Worm (Caenorhabditis elegans): Measurements from ENCODE around the gene srd-12.

The srd-12 gene

ce11 chrIV:5653649-5654048 is 23.6 kb upstream of the srd-12 start, which contains the start of gene clec-178:
Gene clec-178, plus strand, starts transcription at chrIV:5653949.
- TF ChIP-seq flt-1 (GFP tag; IDR thresholded peaks at IDR 0.05) (no peak), tab-1 (GFP tag; IDR thresholded peaks at IDR 0.05) (no peak), ref-1 (GFP tag; conservative IDR thresholded peaks at IDR 0.05) (no peak), ztf-29 (GFP tag; IDR thresholded peaks at IDR 0.05) (no peak), cog-1 (tag; optimal IDR thresholded peaks at IDR 0.05) (no peak), ztf-23 (GFP tag; IDR thresholded peaks at IDR 0.05) (no peak), med-1 (GFP tag; optimal IDR thresholded peaks at IDR 0.05; ENCODE audit: insufficient read depth) (no peak), klf-2 (GFP tag; conservative IDR thresholded peaks at IDR 0.05) (no peak), T22C8.4 (GFP tag; IDR thresholded peaks at IDR 0.05) (no peak)

ce11 chrIV:5652811-5653483 is 22.9 kb upstream of the srd-12 start:
- TF ChIP-seq tab-1 (GFP tag; IDR thresholded peaks at IDR 0.05) (no peak), ztf-23 (GFP tag; IDR thresholded peaks at IDR 0.05) (no peak), klf-2 (GFP tag; conservative IDR thresholded peaks at IDR 0.05) (no peak), ztf-29 (GFP tag; IDR thresholded peaks at IDR 0.05) (no peak), cog-1 (tag; optimal IDR thresholded peaks at IDR 0.05) (no peak), ref-1 (GFP tag; conservative IDR thresholded peaks at IDR 0.05) (no peak)

ce11 chrIV:5650761-5651332 is 20.8 kb upstream of the srd-12 start:
- TF ChIP-seq ztf-29 (GFP tag; IDR thresholded peaks at IDR 0.05) (no peak), ztf-23 (GFP tag; IDR thresholded peaks at IDR 0.05) (no peak), cog-1 (tag; optimal IDR thresholded peaks at IDR 0.05) (no peak), flt-1 (GFP tag; IDR thresholded peaks at IDR 0.05) (no peak), tab-1 (GFP tag; IDR thresholded peaks at IDR 0.05) (no peak), T22C8.4 (GFP tag; IDR thresholded peaks at IDR 0.05) (no peak), ref-1 (GFP tag; conservative IDR thresholded peaks at IDR 0.05) (no peak), med-1 (GFP tag; optimal IDR thresholded peaks at IDR 0.05; ENCODE audit: insufficient read depth) (no peak), klf-2 (GFP tag; conservative IDR thresholded peaks at IDR 0.05) (no peak)

ce11 chrIV:5649073-5649583 is 19.1 kb upstream of the srd-12 start, which contains the start of gene csn-5:
Gene csn-5, plus strand, starts transcription at chrIV:5649533.
- TF ChIP-seq tab-1 (GFP tag; IDR thresholded peaks at IDR 0.05): no peak
- TF ChIP-seq ref-1 (GFP tag; conservative IDR thresholded peaks at IDR 0.05): no peak
- TF ChIP-seq ztf-29 (GFP tag; IDR thresholded peaks at IDR 0.05): no peak
- TF ChIP-seq klf-2 (GFP tag; conservative IDR thresholded peaks at IDR 0.05): no peak
- TF ChIP-seq med-1 (GFP tag; optimal IDR thresholded peaks at IDR 0.05; ENCODE audit: insufficient read depth): no peak
- TF ChIP-seq cog-1 (tag; optimal IDR thresholded peaks at IDR 0.05): no peak
- no peak for TF ChIP-seq flt-1 (GFP tag; IDR thresholded peaks at IDR 0.05)
- no peak for TF ChIP-seq ztf-23 (GFP tag; IDR thresholded peaks at IDR 0.05)
- TF ChIP-seq T22C8.4 (GFP tag; IDR thresholded peaks at IDR 0.05): no peak

- no peak for TF ChIP-seq klf-2 (GFP tag; conservative IDR thresholded peaks at IDR 0.05)
- TF ChIP-seq ztf-29 (GFP tag; IDR thresholded peaks at IDR 0.05): no peak
- TF ChIP-seq ref-1 (GFP tag; conservative IDR thresholded peaks at IDR 0.05): no peak
- TF ChIP-seq cog-1 (tag; optimal IDR thresholded peaks at IDR 0.05): no peak
- TF ChIP-seq T22C8.4 (GFP tag; IDR thresholded peaks at IDR 0.05): no peak
- TF ChIP-seq ztf-23 (GFP tag; IDR thresholded peaks at IDR 0.05): no peak
- TF ChIP-seq med-1 (GFP tag; optimal IDR thresholded peaks at IDR 0.05; ENCODE audit: insufficient read depth): no peak
- TF ChIP-seq flt-1 (GFP tag; IDR thresholded peaks at IDR 0.05): no peak
- no peak for TF ChIP-seq tab-1 (GFP tag; IDR thresholded peaks at IDR 0.05)
Measured at ce11 chrIV:5645514-5646052, 15.5 kb upstream of the srd-12 start, which contains the start of the genes srd-8 and B0547.2. Gene srd-8, minus strand, starts transcription at chrIV:5645614. Gene B0547.2, plus strand, starts transcription at chrIV:5646002.

DNA sequence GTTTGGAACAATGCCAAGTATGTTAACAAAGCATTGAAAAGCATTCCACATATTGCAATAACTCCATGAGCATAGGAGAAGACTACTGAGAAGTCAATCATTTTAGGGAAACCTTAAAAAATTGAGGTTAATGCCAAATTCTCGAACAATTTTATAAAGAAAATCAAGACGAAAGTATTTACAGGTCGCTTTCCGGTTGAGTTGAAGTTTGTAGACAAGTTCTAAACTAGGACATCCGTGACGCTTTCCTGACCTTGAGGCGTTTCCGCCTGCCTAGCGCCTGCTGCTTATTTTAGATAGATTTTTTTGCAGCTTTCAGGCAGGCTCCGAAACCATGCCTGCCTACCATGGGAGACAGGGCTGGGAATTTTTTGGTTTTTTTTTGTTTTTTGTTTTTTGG is 5.5 kb upstream of the srd-12 start, which contains the start of gene srd-13:
srd-13 (minus strand) TSS at position 101 of the 400 bp plus-strand sequence.
- no peak for TF ChIP-seq med-1 (GFP tag; optimal IDR thresholded peaks at IDR 0.05; ENCODE audit: insufficient read depth)
- TF ChIP-seq cog-1 (tag; optimal IDR thresholded peaks at IDR 0.05): no peak
- TF ChIP-seq T22C8.4 (GFP tag; IDR thresholded peaks at IDR 0.05): no peak
- no peak for TF ChIP-seq tab-1 (GFP tag; IDR thresholded peaks at IDR 0.05)
- TF ChIP-seq flt-1 (GFP tag; IDR thresholded peaks at IDR 0.05): no peak
- TF ChIP-seq ztf-23 (GFP tag; IDR thresholded peaks at IDR 0.05): no peak
- TF ChIP-seq klf-2 (GFP tag; conservative IDR thresholded peaks at IDR 0.05): no peak
- TF ChIP-seq ref-1 (GFP tag; conservative IDR thresholded peaks at IDR 0.05): no peak
- no peak for TF ChIP-seq ztf-29 (GFP tag; IDR thresholded peaks at IDR 0.05)

- TF ChIP-seq ztf-23 (GFP tag; IDR thresholded peaks at IDR 0.05) (no peak), cog-1 (tag; optimal IDR thresholded peaks at IDR 0.05) (no peak), tab-1 (GFP tag; IDR thresholded peaks at IDR 0.05) (no peak), med-1 (GFP tag; optimal IDR thresholded peaks at IDR 0.05; ENCODE audit: insufficient read depth) (no peak), ref-1 (GFP tag; conservative IDR thresholded peaks at IDR 0.05) (no peak), T22C8.4 (GFP tag; IDR thresholded peaks at IDR 0.05) (no peak), flt-1 (GFP tag; IDR thresholded peaks at IDR 0.05) (no peak), klf-2 (GFP tag; conservative IDR thresholded peaks at IDR 0.05) (no peak), ztf-29 (GFP tag; IDR thresholded peaks at IDR 0.05) (no peak)
Measured at ce11 chrIV:5632536-5632935, 2.5 kb upstream of the srd-12 start.

DNA sequence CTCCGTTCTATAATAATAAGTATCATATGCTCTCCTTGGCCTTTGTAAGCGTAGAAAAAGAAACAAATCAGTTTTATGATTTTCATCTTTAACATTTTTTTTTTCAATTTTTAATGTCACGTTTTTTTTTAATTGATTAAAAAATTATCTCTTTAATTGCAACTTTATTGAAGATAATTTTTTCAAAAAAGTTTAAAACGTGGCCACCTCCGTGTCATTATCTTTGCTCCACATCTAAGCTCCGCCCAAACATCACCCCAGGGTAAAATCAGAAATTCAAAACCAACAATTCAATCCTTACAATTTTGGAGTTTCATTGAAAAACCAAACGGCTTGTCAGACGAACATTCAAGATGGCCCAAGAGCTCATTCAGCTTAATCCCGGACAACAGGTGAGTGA is 1.6 kb upstream of the srd-12 start, which contains the start of gene ttbk-8.2:
ttbk-8.2 (plus strand) TSS at position 301 of the 400 bp plus-strand sequence.
- TF ChIP-seq ztf-29 (GFP tag; IDR thresholded peaks at IDR 0.05) (no peak), flt-1 (GFP tag; IDR thresholded peaks at IDR 0.05) (no peak), med-1 (GFP tag; optimal IDR thresholded peaks at IDR 0.05; ENCODE audit: insufficient read depth) (no peak)

- TF ChIP-seq tab-1 (GFP tag; IDR thresholded peaks at IDR 0.05) (no peak), cog-1 (tag; optimal IDR thresholded peaks at IDR 0.05) (no peak), klf-2 (GFP tag; conservative IDR thresholded peaks at IDR 0.05) (no peak), ztf-29 (GFP tag; IDR thresholded peaks at IDR 0.05) (no peak), ref-1 (GFP tag; conservative IDR thresholded peaks at IDR 0.05) (no peak), T22C8.4 (GFP tag; IDR thresholded peaks at IDR 0.05) (no peak), flt-1 (GFP tag; IDR thresholded peaks at IDR 0.05) (no peak), med-1 (GFP tag; optimal IDR thresholded peaks at IDR 0.05; ENCODE audit: insufficient read depth) (no peak), ztf-23 (GFP tag; IDR thresholded peaks at IDR 0.05) (no peak)
Measured at ce11 chrIV:5627056-5627455, 3.0 kb downstream of the srd-12 start, which contains the start of gene srsx-14. Gene srsx-14, minus strand, starts transcription at chrIV:5627156.

Measured in whole organism, midembryonic.